Fruit fly (Drosophila melanogaster): ENCODE measurements around the gene ftz-f1.

Gene ftz-f1

DNA sequence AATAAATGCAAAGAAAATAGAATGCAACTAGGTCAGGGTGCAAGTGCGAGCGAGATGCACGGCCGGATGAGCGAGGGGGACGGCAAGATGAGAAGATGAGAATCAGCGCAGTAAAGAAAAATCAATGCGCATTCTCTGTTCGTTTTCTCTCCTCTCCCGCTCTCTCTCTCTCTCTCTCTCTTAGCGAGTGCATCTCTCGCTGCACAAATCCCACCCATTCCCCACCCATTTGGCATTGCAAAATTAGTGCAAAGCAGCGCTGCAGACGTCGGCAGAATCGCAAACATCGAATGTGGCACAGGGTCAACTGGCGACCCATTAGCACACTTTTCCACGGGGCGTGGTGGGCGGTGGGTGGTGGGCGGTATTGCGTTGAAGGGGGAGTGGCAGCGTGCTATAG, 8.3 kb downstream of the ftz-f1 start:
- TF ChIP-seq ttk (optimal IDR thresholded peaks at IDR 0.05) (no peak), psq (optimal IDR thresholded peaks at IDR 0.05) (no peak), h (optimal IDR thresholded peaks at IDR 0.05) (no peak), Sin3A (optimal IDR thresholded peaks at IDR 0.05) (no peak), Myc (optimal IDR thresholded peaks at IDR 0.05) (no peak), insv (optimal IDR thresholded peaks at IDR 0.05) (no peak)

dm6 chr3L:18792009-18792339, 9.1 kb downstream of the ftz-f1 start:
- no peak for TF ChIP-seq psq (optimal IDR thresholded peaks at IDR 0.05)
- no peak for TF ChIP-seq ttk (optimal IDR thresholded peaks at IDR 0.05)
- no peak for TF ChIP-seq h (optimal IDR thresholded peaks at IDR 0.05)
- no peak for TF ChIP-seq insv (optimal IDR thresholded peaks at IDR 0.05)
- no peak for TF ChIP-seq Myc (optimal IDR thresholded peaks at IDR 0.05)
- TF ChIP-seq Sin3A (optimal IDR thresholded peaks at IDR 0.05), result no peak

dm6 chr3L:18791232-18792008, 9.7 kb downstream of the ftz-f1 start:
- no peak for TF ChIP-seq h (optimal IDR thresholded peaks at IDR 0.05)
- TF ChIP-seq psq (optimal IDR thresholded peaks at IDR 0.05), result no peak
- TF ChIP-seq Myc (optimal IDR thresholded peaks at IDR 0.05), result no peak
- TF ChIP-seq Sin3A (optimal IDR thresholded peaks at IDR 0.05), result no peak
- TF ChIP-seq ttk (optimal IDR thresholded peaks at IDR 0.05), result no peak
- no peak for TF ChIP-seq insv (optimal IDR thresholded peaks at IDR 0.05)

DNA sequence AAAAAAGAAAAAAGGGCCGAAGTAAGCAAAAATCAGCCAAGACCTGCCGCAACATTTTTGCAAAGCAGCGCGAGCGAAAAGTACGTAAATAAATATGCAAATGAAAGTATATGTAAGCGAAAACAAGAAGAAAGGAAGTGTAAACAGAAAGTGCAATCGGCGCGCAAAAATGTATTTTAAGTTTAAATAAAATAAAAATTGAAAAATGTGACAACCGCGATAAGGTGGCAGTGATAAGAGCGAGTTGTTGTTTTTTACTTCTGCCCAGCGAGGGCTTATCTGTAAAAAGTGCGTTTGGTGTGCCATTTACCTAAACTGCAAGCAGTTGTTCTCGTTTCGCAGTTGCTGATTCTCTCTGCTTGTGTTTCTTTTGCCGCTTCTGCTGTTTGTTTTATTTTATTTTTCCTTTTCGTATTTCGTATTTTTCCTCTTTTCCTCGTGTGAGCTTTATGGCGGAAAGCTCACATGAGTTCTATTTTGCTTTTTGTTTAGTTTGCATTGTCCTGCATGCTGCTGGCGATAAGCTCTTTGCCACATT, 10.4 kb downstream of the ftz-f1 start:
- TF ChIP-seq psq (optimal IDR thresholded peaks at IDR 0.05), result no peak
- no peak for TF ChIP-seq ttk (optimal IDR thresholded peaks at IDR 0.05)
- no peak for TF ChIP-seq Sin3A (optimal IDR thresholded peaks at IDR 0.05)
- TF ChIP-seq insv (optimal IDR thresholded peaks at IDR 0.05), result no peak
- TF ChIP-seq h (optimal IDR thresholded peaks at IDR 0.05), result no peak
- TF ChIP-seq Myc (optimal IDR thresholded peaks at IDR 0.05), result no peak

- TF ChIP-seq h (optimal IDR thresholded peaks at IDR 0.05), result no peak
- TF ChIP-seq ttk (optimal IDR thresholded peaks at IDR 0.05), result no peak
- TF ChIP-seq insv (optimal IDR thresholded peaks at IDR 0.05), result no peak
- TF ChIP-seq Myc (optimal IDR thresholded peaks at IDR 0.05), result no peak
- no peak for TF ChIP-seq Sin3A (optimal IDR thresholded peaks at IDR 0.05)
- no peak for TF ChIP-seq psq (optimal IDR thresholded peaks at IDR 0.05)
Measured at dm6 chr3L:18789203-18790018, 11.7 kb downstream of the ftz-f1 start.

dm6 chr3L:18787882-18788281, 13.2 kb downstream of the ftz-f1 start:
- no peak for TF ChIP-seq psq (optimal IDR thresholded peaks at IDR 0.05)
- no peak for TF ChIP-seq ttk (optimal IDR thresholded peaks at IDR 0.05)
- TF ChIP-seq Myc (optimal IDR thresholded peaks at IDR 0.05), result no peak
- no peak for TF ChIP-seq Sin3A (optimal IDR thresholded peaks at IDR 0.05)
- no peak for TF ChIP-seq insv (optimal IDR thresholded peaks at IDR 0.05)
- TF ChIP-seq h (optimal IDR thresholded peaks at IDR 0.05), result no peak

- TF ChIP-seq h (optimal IDR thresholded peaks at IDR 0.05), result no peak
- TF ChIP-seq psq (optimal IDR thresholded peaks at IDR 0.05), result no peak
- TF ChIP-seq Myc (optimal IDR thresholded peaks at IDR 0.05), result no peak
- TF ChIP-seq insv (optimal IDR thresholded peaks at IDR 0.05), result no peak
- TF ChIP-seq Sin3A (optimal IDR thresholded peaks at IDR 0.05), result no peak
Measured at dm6 chr3L:18786427-18787104, 14.5 kb downstream of the ftz-f1 start.

DNA sequence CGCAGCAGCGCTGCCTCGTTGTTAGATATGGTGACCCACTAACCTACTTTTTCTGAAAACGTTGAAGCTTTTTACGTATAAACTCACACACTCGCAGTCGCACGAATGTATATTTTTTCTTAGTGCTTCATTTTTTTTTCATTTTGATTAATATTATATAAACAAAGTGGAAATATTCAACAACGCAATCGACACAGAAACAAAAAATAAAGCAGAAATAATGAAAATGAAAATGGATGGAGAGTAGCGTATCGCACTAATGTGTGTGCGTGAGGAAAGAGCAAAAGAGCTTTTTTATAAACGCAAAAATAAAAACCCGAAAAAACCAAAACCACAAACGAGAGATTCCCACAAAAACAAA, 15.1 kb downstream of the ftz-f1 start:
- no peak for TF ChIP-seq ttk (optimal IDR thresholded peaks at IDR 0.05)
- no peak for TF ChIP-seq psq (optimal IDR thresholded peaks at IDR 0.05)
- no peak for TF ChIP-seq Myc (optimal IDR thresholded peaks at IDR 0.05)
- no peak for TF ChIP-seq Sin3A (optimal IDR thresholded peaks at IDR 0.05)
- no peak for TF ChIP-seq insv (optimal IDR thresholded peaks at IDR 0.05)
- no peak for TF ChIP-seq h (optimal IDR thresholded peaks at IDR 0.05)

DNA sequence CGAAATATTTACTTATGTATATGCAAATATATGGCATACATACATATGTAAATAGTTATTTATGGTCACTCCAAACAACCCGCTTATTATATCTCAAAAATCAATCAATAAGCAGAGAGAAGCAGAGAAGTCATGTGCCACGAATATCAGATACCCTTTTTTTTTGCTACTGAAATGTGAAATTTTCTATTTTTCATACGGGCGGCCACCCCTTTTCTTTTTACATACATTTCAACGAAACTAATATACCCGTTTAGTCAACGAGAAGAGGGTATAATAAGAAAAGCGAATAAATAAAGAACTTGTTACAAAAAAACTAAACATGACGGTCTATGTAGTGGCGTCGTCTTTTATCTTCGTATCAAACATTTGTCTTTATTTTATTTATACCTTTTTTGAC, 16.5 kb downstream of the ftz-f1 start:
- TF ChIP-seq psq (optimal IDR thresholded peaks at IDR 0.05) (no peak), Sin3A (optimal IDR thresholded peaks at IDR 0.05) (no peak), ttk (optimal IDR thresholded peaks at IDR 0.05) (no peak), insv (optimal IDR thresholded peaks at IDR 0.05) (no peak), Myc (optimal IDR thresholded peaks at IDR 0.05) (no peak), h (optimal IDR thresholded peaks at IDR 0.05) (no peak)

dm6 chr3L:18783544-18783943, 17.6 kb downstream of the ftz-f1 start:
- no peak for TF ChIP-seq h (optimal IDR thresholded peaks at IDR 0.05)
- TF ChIP-seq Sin3A (optimal IDR thresholded peaks at IDR 0.05), result no peak
- no peak for TF ChIP-seq psq (optimal IDR thresholded peaks at IDR 0.05)

DNA sequence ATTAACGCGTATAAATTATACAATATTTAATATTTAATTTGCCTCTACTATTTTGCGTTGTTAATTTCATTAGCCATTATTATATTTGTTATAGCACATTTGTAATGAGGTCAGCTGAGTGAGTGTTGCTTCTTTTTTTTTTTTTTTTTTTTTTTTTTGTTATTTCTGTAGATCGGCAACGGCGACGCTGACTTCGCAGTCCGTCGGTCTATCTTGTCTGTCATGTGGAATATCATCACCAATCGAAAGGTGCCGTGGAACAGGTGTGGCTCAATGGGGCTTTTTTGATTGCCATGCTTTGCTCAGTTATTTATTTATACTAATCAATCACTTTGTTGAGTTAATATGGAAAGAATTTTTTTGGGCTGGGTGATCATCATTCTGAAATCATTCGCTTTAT, 18.5 kb downstream of the ftz-f1 start:
- TF ChIP-seq Myc (optimal IDR thresholded peaks at IDR 0.05) (no peak), insv (optimal IDR thresholded peaks at IDR 0.05) (no peak)
